Worm (Caenorhabditis elegans) whole organism, L2 larva: ENCODE measurements around the gene nhr-68.

Experiments
- R02D3.7 ChIP-seq: fragments of 150-350 bp; optimal IDR thresholded peaks from 2 replicates; lab custom pipeline; 2014; ENCODE audit warnings: missing biosample characterization, missing genetic modification characterization
- ceh-16 ChIP-seq: fragments of 150-350 bp; optimal IDR thresholded peaks from 2 replicates; lab custom pipeline; 2014; ENCODE audit warnings: missing biosample characterization, missing genetic modification characterization
- ceh-82 ChIP-seq: fragments of 150-350 bp; optimal IDR thresholded peaks from 2 replicates; lab custom pipeline; 2014; ENCODE audit warnings: missing biosample characterization, missing genetic modification characterization
- elt-3 ChIP-seq: sonication (generic microtip); optimal IDR thresholded peaks from 2 replicates; lab custom pipeline; 2017; ENCODE audit warnings: missing biosample characterization, missing genetic modification characterization
- gmeb-1 ChIP-seq: fragments of 150-350 bp; optimal IDR thresholded peaks from 2 replicates; lab custom pipeline; 2014; ENCODE audit warnings: missing biosample characterization, missing genetic modification characterization
- mdl-1 ChIP-seq, 2 experiments: fragments of 150-350 bp in 1 of 2; sonication (generic microtip) in 1 of 2; optimal IDR thresholded peaks; 2 replicates each; lab custom pipeline; 2017; ENCODE audit warnings: missing biosample characterization in 2 of 2, missing genetic modification characterization in 2 of 2
- nhr-10 ChIP-seq: sonication (generic microtip); optimal IDR thresholded peaks from 2 replicates; lab custom pipeline; 2017; ENCODE audit warnings: missing biosample characterization, missing genetic modification characterization
- nhr-12 ChIP-seq: fragments of 150-350 bp; optimal IDR thresholded peaks from 2 replicates; lab custom pipeline; 2014; ENCODE audit warnings: missing biosample characterization, missing genetic modification characterization
- nhr-129 ChIP-seq: fragments of 150-350 bp; optimal IDR thresholded peaks from 2 replicates; lab custom pipeline; 2014; ENCODE audit warnings: missing biosample characterization, missing genetic modification characterization
- nhr-237 ChIP-seq: fragments of 150-350 bp; optimal IDR thresholded peaks from 2 replicates; lab custom pipeline; 2014; ENCODE audit warnings: missing biosample characterization, missing genetic modification characterization
- unc-62 ChIP-seq: fragments of 150-350 bp; optimal IDR thresholded peaks from 2 replicates; lab custom pipeline; 2014; ENCODE audit warnings: missing biosample characterization, missing genetic modification reagents, missing genetic modification characterization

- TF ChIP-seq unc-62 (GFP tag; lab: Kevin White, UChicago) (no peak), elt-3 (no peak), R02D3.7 (tag; lab: Kevin White, UChicago) (no peak), nhr-12 (no peak), gmeb-1 (no peak), nhr-237 (tag; lab: Kevin White, UChicago) (no peak), ceh-82 (tag; lab: Kevin White, UChicago) (no peak), nhr-10 (tag; lab: Kevin White, UChicago) (no peak), ceh-16 (tag; lab: Kevin White, UChicago) (no peak), mdl-1 (tag; optimal IDR thresholded peaks at IDR 0.05; lab: Kevin White, UChicago) (peak; percentile 69 to 81), nhr-129 (tag; lab: Kevin White, UChicago) (peak; percentile 85)
Measured at ce11 chrV:11548914-11549406, 24.3 kb upstream of the nhr-68 start, which contains the start of the genes F38B7.17 and F38B7.3.
